1 fruit fly cellular context compared by ENCODE assay signal in the genomic region with DNA sequence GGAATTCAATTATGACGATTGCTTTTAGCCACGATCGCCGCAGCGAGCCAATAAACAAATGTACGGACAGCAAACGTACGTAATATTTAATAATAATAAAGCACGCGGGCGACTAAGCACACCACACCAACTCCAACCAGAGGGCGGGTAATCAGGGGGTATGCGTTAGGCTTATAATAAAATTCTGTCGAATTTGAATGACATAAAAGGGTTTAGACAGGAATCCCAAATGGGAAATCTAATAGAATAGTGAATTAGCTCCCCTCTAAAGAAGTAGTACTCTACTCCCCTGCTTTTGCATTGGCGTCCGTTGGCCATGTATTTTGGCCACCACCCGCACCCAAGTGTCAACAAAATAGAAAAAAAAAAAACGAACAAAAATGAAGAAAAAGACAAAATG.
A peak's percentile ranks its signal among the peaks of the same experiment; 100 is the strongest.
TF ChIP-seq lines count a peak whose summit lies in the region.

No protein-coding gene starts in this region.

TF ChIP-seq in whole organism, embryonic, 481 proteins besides CTCF, POLR2A, EP300 and RAD21 (continued from another document):
- TF ChIP-seq CG13287 (GFP tag; IDR thresholded peaks at IDR 0.05; lab: Robert Waterston, UW; ENCODE audit: partially characterized antibody) (no peak), tin (GFP tag; optimal IDR thresholded peaks at IDR 0.05; lab: Kevin White, UChicago) (no peak), corto (GFP tag; optimal IDR thresholded peaks at IDR 0.05; lab: Kevin White, UChicago) (no peak), CG4820 (GFP tag; optimal IDR thresholded peaks at IDR 0.05; lab: Kevin White, UChicago) (peak; percentile 5), CG8281 (tag; optimal IDR thresholded peaks at IDR 0.05; lab: Kevin White, UChicago) (no peak), dmrt11E (tag; optimal IDR thresholded peaks at IDR 0.05; lab: Kevin White, UChicago) (no peak), vfl (GFP tag; optimal IDR thresholded peaks at IDR 0.05; lab: Kevin White, UChicago) (no peak), CG3163 (GFP tag; optimal IDR thresholded peaks at IDR 0.05; lab: Kevin White, UChicago) (no peak), Ssrp (tag; optimal IDR thresholded peaks at IDR 0.05; lab: Kevin White, UChicago) (no peak), Rx (GFP tag; IDR thresholded peaks at IDR 0.05; lab: Robert Waterston, UW) (peak; percentile 61), nerfin-2 (GFP tag; IDR thresholded peaks at IDR 0.05; lab: Robert Waterston, UW; ENCODE audit: partially characterized antibody) (0 out of 2 replicates have a peak, but pooled peaks have one; percentile 8), CG7963 (GFP tag; IDR thresholded peaks at IDR 0.05; lab: Robert Waterston, UW; ENCODE audit: partially characterized antibody) (no peak), CG7372 (GFP tag; IDR thresholded peaks at IDR 0.05; lab: Robert Waterston, UW) (0 out of 2 replicates have a peak, but pooled peaks have one; percentile 9), ab (GFP tag; optimal IDR thresholded peaks at IDR 0.05; lab: Kevin White, UChicago) (no peak), caup (GFP tag; optimal IDR thresholded peaks at IDR 0.05; lab: Kevin White, UChicago; ENCODE audit: severe bottlenecking) (no peak), odd (GFP tag; optimal IDR thresholded peaks at IDR 0.05; lab: Kevin White, UChicago) (no peak), Hand (GFP tag; optimal IDR thresholded peaks at IDR 0.05; lab: Kevin White, UChicago) (no peak), bowl (GFP tag; IDR thresholded peaks at IDR 0.05; lab: Robert Waterston, UW) (no peak), CG7357 (GFP tag; IDR thresholded peaks at IDR 0.05; lab: Robert Waterston, UW) (no peak), CG1233 (GFP tag; optimal IDR thresholded peaks at IDR 0.05; lab: Kevin White, UChicago) (no peak), CG8388 (GFP tag; optimal IDR thresholded peaks at IDR 0.05; lab: Kevin White, UChicago) (no peak), H2.0 (GFP tag; IDR thresholded peaks at IDR 0.05; lab: Robert Waterston, UW) (peak; percentile 37), bigmax (GFP tag; optimal IDR thresholded peaks at IDR 0.05; lab: Kevin White, UChicago) (no peak), zfh1 (GFP tag; IDR thresholded peaks at IDR 0.05; lab: Robert Waterston, UW) (peak; percentile 54; the same call in 1 of the 3 replicates), disco-r (GFP tag; optimal IDR thresholded peaks at IDR 0.05; lab: Kevin White, UChicago) (no peak), Mrtf (GFP tag; IDR thresholded peaks at IDR 0.05; lab: Robert Waterston, UW) (peak; percentile 32; the same call in 1 of the 3 replicates), Sox100B (GFP tag; optimal IDR thresholded peaks at IDR 0.05; lab: Kevin White, UChicago) (peak; percentile 16), wdn (GFP tag; IDR thresholded peaks at IDR 0.05; lab: Robert Waterston, UW) (no peak), Dip2 (GFP tag; IDR thresholded peaks at IDR 0.05; lab: Robert Waterston, UW) (no peak), Gug (GFP tag; IDR thresholded peaks at IDR 0.05; lab: Robert Waterston, UW) (peak; percentile 54; the same call in 3 of the 4 replicates), Med (GFP tag; lab: Kevin White, UChicago) (peak; percentile 70), HLH54F (GFP tag; optimal IDR thresholded peaks at IDR 0.05; lab: Kevin White, UChicago) (no peak)
